Worm (Caenorhabditis elegans): ENCODE data around the gene D1005.4.

D1005.4 gene

ce11 chrX:1468057-1468456 lies 17.6 kb downstream of the D1005.4 start:
- no peak for TF ChIP-seq ztf-29 (GFP tag; IDR thresholded peaks at IDR 0.05)
- no peak for TF ChIP-seq cog-1 (tag; optimal IDR thresholded peaks at IDR 0.05)
- no peak for TF ChIP-seq flt-1 (GFP tag; IDR thresholded peaks at IDR 0.05)
- no peak for TF ChIP-seq klf-2 (GFP tag; conservative IDR thresholded peaks at IDR 0.05)
- no peak for TF ChIP-seq med-1 (GFP tag; optimal IDR thresholded peaks at IDR 0.05; ENCODE audit: insufficient read depth)
- no peak for TF ChIP-seq ztf-23 (GFP tag; IDR thresholded peaks at IDR 0.05)
- TF ChIP-seq T22C8.4 (GFP tag; IDR thresholded peaks at IDR 0.05), result no peak
- no peak for TF ChIP-seq ref-1 (GFP tag; conservative IDR thresholded peaks at IDR 0.05)
- no peak for TF ChIP-seq tab-1 (GFP tag; IDR thresholded peaks at IDR 0.05)

- no peak for TF ChIP-seq med-1 (GFP tag; optimal IDR thresholded peaks at IDR 0.05; ENCODE audit: insufficient read depth)
Measured at ce11 chrX:1464699-1465098, 20.9 kb downstream of the D1005.4 start, which contains the start of gene D1005.6. TSS of gene D1005.6 (minus strand) at chrX:1464799.

- TF ChIP-seq ref-1 (GFP tag; conservative IDR thresholded peaks at IDR 0.05) (no peak), T22C8.4 (GFP tag; IDR thresholded peaks at IDR 0.05) (no peak), cog-1 (tag; optimal IDR thresholded peaks at IDR 0.05) (no peak)
Measured at ce11 chrX:1459756-1460155, 25.9 kb downstream of the D1005.4 start.

ce11 chrX:1458793-1459192 lies 26.8 kb downstream of the D1005.4 start, which contains the start of gene D1005.2:
TSS of gene D1005.2 (plus strand) at chrX:1459022.
- TF ChIP-seq klf-2 (GFP tag; conservative IDR thresholded peaks at IDR 0.05) (no peak), tab-1 (GFP tag; IDR thresholded peaks at IDR 0.05) (no peak), T22C8.4 (GFP tag; IDR thresholded peaks at IDR 0.05) (no peak), ztf-29 (GFP tag; IDR thresholded peaks at IDR 0.05) (no peak)

- TF ChIP-seq tab-1 (GFP tag; IDR thresholded peaks at IDR 0.05) (no peak), ztf-23 (GFP tag; IDR thresholded peaks at IDR 0.05) (no peak), klf-2 (GFP tag; conservative IDR thresholded peaks at IDR 0.05) (no peak), ref-1 (GFP tag; conservative IDR thresholded peaks at IDR 0.05) (no peak)
Measured at ce11 chrX:1456350-1457080, 29.1 kb downstream of the D1005.4 start.

ce11 chrX:1454385-1454784 lies 31.2 kb downstream of the D1005.4 start:
- no peak for TF ChIP-seq ztf-29 (GFP tag; IDR thresholded peaks at IDR 0.05)
- TF ChIP-seq ztf-23 (GFP tag; IDR thresholded peaks at IDR 0.05), result peak; percentile 64; the same call in 1 of the 2 replicates
- peak; percentile 45 for TF ChIP-seq flt-1 (GFP tag; IDR thresholded peaks at IDR 0.05)
- 0 out of 2 replicates have a peak, but pooled peaks have one; percentile 10 for TF ChIP-seq T22C8.4 (GFP tag; IDR thresholded peaks at IDR 0.05)
- peak; percentile 90 for TF ChIP-seq cog-1 (tag; optimal IDR thresholded peaks at IDR 0.05)
- no peak for TF ChIP-seq tab-1 (GFP tag; IDR thresholded peaks at IDR 0.05)
- no peak for TF ChIP-seq ref-1 (GFP tag; conservative IDR thresholded peaks at IDR 0.05)
- no peak for TF ChIP-seq klf-2 (GFP tag; conservative IDR thresholded peaks at IDR 0.05)
- TF ChIP-seq med-1 (GFP tag; optimal IDR thresholded peaks at IDR 0.05; ENCODE audit: insufficient read depth), result no peak

- TF ChIP-seq ztf-29 (GFP tag; IDR thresholded peaks at IDR 0.05) (no peak), klf-2 (GFP tag; conservative IDR thresholded peaks at IDR 0.05) (no peak), ztf-23 (GFP tag; IDR thresholded peaks at IDR 0.05) (no peak), tab-1 (GFP tag; IDR thresholded peaks at IDR 0.05) (no peak), cog-1 (tag; optimal IDR thresholded peaks at IDR 0.05) (no peak), ref-1 (GFP tag; conservative IDR thresholded peaks at IDR 0.05) (no peak), flt-1 (GFP tag; IDR thresholded peaks at IDR 0.05) (no peak), T22C8.4 (GFP tag; IDR thresholded peaks at IDR 0.05) (no peak), med-1 (GFP tag; optimal IDR thresholded peaks at IDR 0.05; ENCODE audit: insufficient read depth) (no peak)
Measured at ce11 chrX:1453770-1454169, 31.8 kb downstream of the D1005.4 start, which contains the start of gene cebp-1. TSS of gene cebp-1 (minus strand) at chrX:1453868.

ce11 chrX:1451816-1452602 lies 33.6 kb downstream of the D1005.4 start:
- no peak for TF ChIP-seq klf-2 (GFP tag; conservative IDR thresholded peaks at IDR 0.05)
- no peak for TF ChIP-seq flt-1 (GFP tag; IDR thresholded peaks at IDR 0.05)
- TF ChIP-seq ztf-29 (GFP tag; IDR thresholded peaks at IDR 0.05), result no peak
- no peak for TF ChIP-seq tab-1 (GFP tag; IDR thresholded peaks at IDR 0.05)
- no peak for TF ChIP-seq ztf-23 (GFP tag; IDR thresholded peaks at IDR 0.05)
- TF ChIP-seq cog-1 (tag; optimal IDR thresholded peaks at IDR 0.05), result no peak
- no peak for TF ChIP-seq T22C8.4 (GFP tag; IDR thresholded peaks at IDR 0.05)
- TF ChIP-seq med-1 (GFP tag; optimal IDR thresholded peaks at IDR 0.05; ENCODE audit: insufficient read depth), result no peak

- TF ChIP-seq ztf-29 (GFP tag; IDR thresholded peaks at IDR 0.05) (no peak), tab-1 (GFP tag; IDR thresholded peaks at IDR 0.05) (0 out of 2 replicates have a peak, but pooled peaks have one; percentile 23), flt-1 (GFP tag; IDR thresholded peaks at IDR 0.05) (no peak), med-1 (GFP tag; optimal IDR thresholded peaks at IDR 0.05; ENCODE audit: insufficient read depth) (no peak)
Measured at ce11 chrX:1451240-1451639, 34.4 kb downstream of the D1005.4 start.

- 0 out of 2 replicates have a peak, but pooled peaks have one; percentile 21 for TF ChIP-seq T22C8.4 (GFP tag; IDR thresholded peaks at IDR 0.05)
- no peak for TF ChIP-seq ref-1 (GFP tag; conservative IDR thresholded peaks at IDR 0.05)
- TF ChIP-seq ztf-29 (GFP tag; IDR thresholded peaks at IDR 0.05), result no peak
Measured at ce11 chrX:1450352-1450818, 35.2 kb downstream of the D1005.4 start, which contains the start of gene W05H7.1. TSS of gene W05H7.1 (plus strand) at chrX:1450768.

Measured in whole organism, midembryonic.